Worm (Caenorhabditis elegans): ENCODE measurements around the gene ptr-16.

ptr-16 gene

DNA sequence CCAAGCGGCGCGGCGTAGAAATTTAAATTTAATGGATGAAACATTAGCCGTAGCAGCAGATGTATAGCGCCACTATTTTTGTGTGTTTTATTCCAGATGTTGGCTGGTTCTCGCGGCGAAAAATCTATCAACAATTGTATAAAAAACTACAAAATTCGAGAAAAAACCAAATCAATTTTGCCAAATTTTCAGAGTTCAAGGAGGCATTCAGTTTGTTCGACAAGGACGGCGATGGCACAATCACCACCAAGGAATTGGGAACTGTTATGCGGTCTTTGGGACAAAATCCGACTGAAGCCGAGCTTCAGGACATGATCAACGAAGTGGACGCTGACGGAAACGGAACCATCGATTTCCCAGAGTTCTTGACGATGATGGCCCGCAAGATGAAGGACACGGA, 9.1 kb upstream of the ptr-16 start:
- no peak for TF ChIP-seq nhr-41 (GFP tag; IDR thresholded peaks at IDR 0.05)
- peak; percentile 55 for TF ChIP-seq ama-1 (optimal IDR thresholded peaks at IDR 0.05)
- peak; percentile 94 for TF ChIP-seq aha-1 (tag)

DNA sequence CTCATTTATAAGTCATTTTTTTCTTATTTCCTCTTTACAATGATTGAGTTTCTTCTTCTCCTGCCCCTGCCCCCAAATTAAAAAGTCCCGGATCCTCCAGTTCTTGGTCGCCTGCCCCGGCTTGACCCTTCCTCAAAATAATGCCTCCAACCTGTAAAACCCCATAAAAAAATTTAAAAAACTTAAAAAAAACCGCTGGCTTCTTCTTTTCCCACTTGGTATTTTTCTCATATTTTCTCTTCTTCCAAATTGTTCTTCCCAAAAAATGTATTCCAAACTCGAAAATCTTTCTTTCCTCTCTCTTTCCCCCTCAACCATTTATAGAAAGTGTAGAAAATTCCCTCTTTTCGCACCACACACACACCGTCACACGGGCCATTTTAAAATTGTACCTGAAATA, 8.1 kb upstream of the ptr-16 start:
- peak; percentile 2 for TF ChIP-seq nhr-77 (tag; optimal IDR thresholded peaks at IDR 0.05)
- TF ChIP-seq tra-1 (GFP tag; IDR thresholded peaks at IDR 0.05) = 0 out of 2 replicates have a peak, but pooled peaks have one; percentile 10
- TF ChIP-seq pha-4 (GFP tag; IDR thresholded peaks at IDR 0.05) = 0 out of 2 replicates have a peak, but pooled peaks have one; percentile 11
- no peak for TF ChIP-seq pha-4 (tag; optimal IDR thresholded peaks at IDR 0.05)
- TF ChIP-seq mxl-3 (GFP tag; optimal IDR thresholded peaks at IDR 0.05) = no peak
- 0 out of 2 replicates have a peak, but pooled peaks have one; percentile 7 for TF ChIP-seq ctbp-1 (GFP tag; IDR thresholded peaks at IDR 0.05)
- TF ChIP-seq aha-1 (tag) = peak; percentile 85
- peak; percentile 87 for TF ChIP-seq ama-1 (optimal IDR thresholded peaks at IDR 0.05)
- no peak for TF ChIP-seq arid-1 (GFP tag; conservative IDR thresholded peaks at IDR 0.05)

DNA sequence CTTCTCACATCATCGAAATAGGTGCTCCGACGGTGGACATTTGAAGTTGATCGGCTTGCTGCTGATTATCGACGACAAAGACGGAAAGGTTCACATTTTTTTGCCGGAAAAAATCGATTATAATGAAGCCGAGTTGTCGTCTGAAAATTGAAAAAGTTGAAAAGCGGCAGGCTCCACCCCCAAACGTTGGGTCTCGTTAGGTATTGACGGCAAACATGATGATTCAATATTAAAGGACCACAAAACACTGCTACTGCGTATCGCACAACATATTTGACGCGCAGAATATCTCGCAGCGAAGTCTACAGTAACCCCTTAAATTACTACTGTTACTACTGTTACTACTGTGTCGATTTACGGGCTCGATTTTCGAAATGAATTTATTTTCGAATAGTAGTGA, 7.3 kb upstream of the ptr-16 start:
- TF ChIP-seq nhr-111 (GFP tag; optimal IDR thresholded peaks at IDR 0.05) (peak; percentile 43), nhr-41 (GFP tag; IDR thresholded peaks at IDR 0.05) (no peak; the same call in 1 of the 2 replicates), daf-12 (tag; optimal IDR thresholded peaks at IDR 0.05) (no peak), nhr-237 (tag; optimal IDR thresholded peaks at IDR 0.05) (no peak), lir-3 (tag; optimal IDR thresholded peaks at IDR 0.05) (no peak), T20F7.1 (GFP tag; optimal IDR thresholded peaks at IDR 0.05) (no peak), ceh-82 (tag; optimal IDR thresholded peaks at IDR 0.05) (no peak), lin-39 (tag; optimal IDR thresholded peaks at IDR 0.05) (no peak), nhr-48 (tag; optimal IDR thresholded peaks at IDR 0.05) (no peak), duxl-1 (tag; optimal IDR thresholded peaks at IDR 0.05; ENCODE audit: poor library complexity) (no peak), F10B5.3 (tag; optimal IDR thresholded peaks at IDR 0.05) (no peak), madf-9 (GFP tag; conservative IDR thresholded peaks at IDR 0.05) (no peak), ctbp-1 (GFP tag; IDR thresholded peaks at IDR 0.05) (peak; percentile 73), jun-1 (tag; optimal IDR thresholded peaks at IDR 0.05) (no peak), nhr-102 (tag; optimal IDR thresholded peaks at IDR 0.05) (peak; percentile 79), nhr-77 (tag; optimal IDR thresholded peaks at IDR 0.05) (no peak), madf-5 (GFP tag; IDR thresholded peaks at IDR 0.05) (peak in 1 of 2 experiments; percentile 66; a peak in 1 of 4 replicates), dmd-6 (GFP tag; IDR thresholded peaks at IDR 0.05) (no peak), rbr-2 (tag; optimal IDR thresholded peaks at IDR 0.05) (peak; percentile 34), tag-97 (GFP tag; IDR thresholded peaks at IDR 0.05) (0 out of 2 replicates have a peak, but pooled peaks have one; percentile 16), aha-1 (tag) (peak; percentile 95), php-3 (GFP tag; IDR thresholded peaks at IDR 0.05) (no peak), daf-19 (GFP tag; conservative IDR thresholded peaks at IDR 0.05) (no peak), lsy-2 (tag; optimal IDR thresholded peaks at IDR 0.05) (peak in 1 of 2 experiments; percentile 47), mxl-3 (GFP tag; optimal IDR thresholded peaks at IDR 0.05) (no peak), mxl-2 (GFP tag; conservative IDR thresholded peaks at IDR 0.05) (no peak), aly-2 (tag; optimal IDR thresholded peaks at IDR 0.05) (no peak), nhr-76 (tag; optimal IDR thresholded peaks at IDR 0.05) (no peak), F26F4.8 (GFP tag; conservative IDR thresholded peaks at IDR 0.05) (no peak), lin-29 (GFP tag; IDR thresholded peaks at IDR 0.05) (0 out of 2 replicates have a peak, but pooled peaks have one; percentile 34), egl-27 (tag; optimal IDR thresholded peaks at IDR 0.05) (no peak), lin-13 (GFP tag; optimal IDR thresholded peaks at IDR 0.05) (no peak), pqm-1 (tag; optimal IDR thresholded peaks at IDR 0.05) (no peak), unc-62 (GFP tag; optimal IDR thresholded peaks at IDR 0.05 in 1 of 2) (no peak), unc-62 (tag; optimal IDR thresholded peaks at IDR 0.05) (no peak), hif-1 (tag; optimal IDR thresholded peaks at IDR 0.05) (peak in 1 of 2 experiments; percentile 15), nhr-11 (tag; optimal IDR thresholded peaks at IDR 0.05) (no peak), F49E8.2 (tag; optimal IDR thresholded peaks at IDR 0.05; ENCODE audit: borderline replicate concordance) (no peak), pha-4 (GFP tag; IDR thresholded peaks at IDR 0.05) (0 out of 2 replicates have a peak, but pooled peaks have one; percentile 33), pha-4 (tag; optimal IDR thresholded peaks at IDR 0.05) (no peak), nhr-10 (tag; optimal IDR thresholded peaks at IDR 0.05) (no peak), nhr-42 (GFP tag; IDR thresholded peaks at IDR 0.05) (peak; percentile 66; the same call in 1 of the 2 replicates), daf-16 (GFP tag; optimal IDR thresholded peaks at IDR 0.05) (no peak), daf-16 (tag; optimal IDR thresholded peaks at IDR 0.05) (no peak), snpc-4 (tag; optimal IDR thresholded peaks at IDR 0.05) (no peak)

Measured in whole organism, L4 larva.